Worm (Caenorhabditis elegans) whole organism, L1 larva: ENCODE results near the gene R03G8.1.

Source experiments
- C16A3.4 ChIP-seq: fragments of 150-350 bp; optimal IDR thresholded peaks from 2 replicates; lab custom pipeline; 2014; ENCODE audit warnings: missing biosample characterization, missing genetic modification characterization
- F16B12.6 ChIP-seq: fragments of 150-350 bp; optimal IDR thresholded peaks from 2 replicates; lab custom pipeline; 2014; ENCODE audit warnings: missing biosample characterization, missing genetic modification characterization
- Y116A8C.19 ChIP-seq: sonication (generic microtip); optimal IDR thresholded peaks from 2 replicates; lab custom pipeline; 2016; ENCODE audit warnings: missing compliant biosample characterization, missing genetic modification characterization, borderline replicate concordance
- alr-1 ChIP-seq: fragments of 200-800 bp; sonication (Bioruptor generic); optimal IDR thresholded peaks from 2 replicates; lab custom pipeline; 2018; ENCODE audit warnings: borderline replicate concordance, mild to moderate bottlenecking, missing genetic modification characterization, missing compliant biosample characterization
- aly-2 ChIP-seq: fragments of 150-350 bp; optimal IDR thresholded peaks from 2 replicates; lab custom pipeline; 2014; ENCODE audit warnings: missing biosample characterization, missing genetic modification characterization
- ama-1 ChIP-seq: fragments of 150-350 bp; optimal IDR thresholded peaks from 2 replicates; lab custom pipeline; 2014
- blmp-1 ChIP-seq: fragments of 150-350 bp; optimal IDR thresholded peaks from 2 replicates; lab custom pipeline; 2014; ENCODE audit warnings: missing biosample characterization, missing genetic modification characterization
- dpl-1 ChIP-seq, 3 experiments: fragments of 150-350 bp in 2 of 3; sonication (generic microtip) in 1 of 3; optimal IDR thresholded peaks; 2 replicates each; lab custom pipeline; 2014 to 2017; ENCODE audit warnings: missing biosample characterization in 3 of 3, missing genetic modification characterization in 3 of 3, missing genetic modification reagents in 3 of 3
- dsc-1 ChIP-seq: sonication (generic microtip); optimal IDR thresholded peaks from 2 replicates; lab custom pipeline; 2016; ENCODE audit warnings: mild to moderate bottlenecking, missing genetic modification characterization, missing compliant biosample characterization
- efl-3 ChIP-seq: fragments of 200-800 bp; sonication (Bioruptor generic); optimal IDR thresholded peaks from 2 replicates; lab custom pipeline; 2018; ENCODE audit warnings: mild to moderate bottlenecking, missing genetic modification characterization, missing compliant biosample characterization
- elt-2 ChIP-seq: sonication (generic microtip); optimal IDR thresholded peaks from 2 replicates; lab custom pipeline; 2016; ENCODE audit warnings: missing genetic modification characterization, mild to moderate bottlenecking, inconsistent platforms, missing compliant biosample characterization, missing genetic modification reagents
- fkh-10 ChIP-seq: sonication (generic microtip); optimal IDR thresholded peaks from 2 replicates; lab custom pipeline; 2017; ENCODE audit warnings: missing biosample characterization, missing genetic modification reagents, missing genetic modification characterization
- fkh-8 ChIP-seq: sonication (generic microtip); optimal IDR thresholded peaks from 2 replicates; lab custom pipeline; 2016; ENCODE audit warnings: mild to moderate bottlenecking, missing genetic modification characterization, missing compliant biosample characterization
- hlh-17 ChIP-seq: fragments of 200-800 bp; sonication (Bioruptor generic); optimal IDR thresholded peaks from 2 replicates; lab custom pipeline; 2018; ENCODE audit warnings: missing genetic modification characterization, mild to moderate bottlenecking, missing compliant biosample characterization, moderate library complexity, borderline replicate concordance
- hpl-2 ChIP-seq: fragments of 150-350 bp; optimal IDR thresholded peaks from 2 replicates; lab custom pipeline; 2014; ENCODE audit warnings: missing biosample characterization, missing genetic modification reagents, missing genetic modification characterization
- isw-1 ChIP-seq: fragments of 200-800 bp; sonication (Bioruptor generic); IDR thresholded peaks from 2 replicates; pipeline ENCODE4 v1.3.6; 2022; ENCODE audit warnings: missing genetic modification characterization, missing compliant biosample characterization
- lin-14 ChIP-seq: fragments of 200-800 bp; sonication (Bioruptor generic); optimal IDR thresholded peaks from 2 replicates; lab custom pipeline; 2018; ENCODE audit warnings: mild to moderate bottlenecking, missing genetic modification characterization, moderate library complexity, missing compliant biosample characterization
- lin-15B ChIP-seq: fragments of 150-350 bp; sonication (generic microtip); optimal IDR thresholded peaks from 3 replicates; lab custom pipeline; 2014; ENCODE audit warnings: missing biosample characterization, missing genetic modification characterization
- lin-35 ChIP-seq, 2 experiments: fragments of 150-350 bp; optimal IDR thresholded peaks; 2 replicates each; lab custom pipeline; 2014; ENCODE audit warnings: missing biosample characterization in 2 of 2, missing genetic modification characterization in 2 of 2, missing genetic modification reagents in 2 of 2
- lin-39 ChIP-seq: fragments of 150-350 bp; optimal IDR thresholded peaks from 2 replicates; lab custom pipeline; 2014; ENCODE audit warnings: missing biosample characterization, missing genetic modification reagents, missing genetic modification characterization
- lir-3 ChIP-seq: sonication (generic microtip); optimal IDR thresholded peaks from 2 replicates; lab custom pipeline; 2016; ENCODE audit warnings: mild to moderate bottlenecking, missing genetic modification characterization, moderate library complexity, missing compliant biosample characterization; ENCODE audit not compliant: poor library complexity
- mdl-1 ChIP-seq, 2 experiments: fragments of 150-350 bp; optimal IDR thresholded peaks; 2 replicates each; lab custom pipeline; 2014 to 2017; ENCODE audit warnings: missing biosample characterization in 2 of 2, missing genetic modification characterization in 2 of 2, inconsistent platforms in 1 of 2
- mef-2 ChIP-seq: fragments of 150-350 bp; optimal IDR thresholded peaks from 2 replicates; lab custom pipeline; 2014; ENCODE audit warnings: missing biosample characterization, missing genetic modification characterization
- mep-1 ChIP-seq: fragments of 150-350 bp; optimal IDR thresholded peaks from 2 replicates; lab custom pipeline; 2014; ENCODE audit warnings: missing biosample characterization, missing genetic modification characterization
- nhr-12 ChIP-seq: sonication (generic microtip); optimal IDR thresholded peaks from 2 replicates; lab custom pipeline; 2017; ENCODE audit warnings: missing biosample characterization, missing genetic modification characterization
- nhr-20 ChIP-seq: sonication (generic microtip); optimal IDR thresholded peaks from 2 replicates; lab custom pipeline; 2016; ENCODE audit warnings: mild to moderate bottlenecking, missing genetic modification characterization, missing compliant biosample characterization
- nhr-71 ChIP-seq: sonication (generic microtip); optimal IDR thresholded peaks from 2 replicates; lab custom pipeline; 2016; ENCODE audit warnings: mild to moderate bottlenecking, missing genetic modification characterization, moderate library complexity, missing compliant biosample characterization
- nhr-77 ChIP-seq: fragments of 150-350 bp; optimal IDR thresholded peaks from 2 replicates; lab custom pipeline; 2014; ENCODE audit warnings: missing biosample characterization, missing genetic modification characterization
- nhr-84 ChIP-seq: sonication (generic microtip); optimal IDR thresholded peaks from 2 replicates; lab custom pipeline; 2017; ENCODE audit warnings: missing biosample characterization, missing genetic modification characterization
- nhr-85 ChIP-seq: sonication (generic microtip); peaks from one replicate; lab custom pipeline; 2016; ENCODE audit warnings: missing genetic modification characterization, inconsistent platforms, missing compliant biosample characterization
- nhr-90 ChIP-seq: sonication (generic microtip); optimal IDR thresholded peaks from 2 replicates; lab custom pipeline; 2016; ENCODE audit warnings: mild to moderate bottlenecking, missing genetic modification characterization, missing compliant biosample characterization; ENCODE audit not compliant: poor library complexity
- pqm-1 ChIP-seq: sonication (generic microtip); optimal IDR thresholded peaks from 3 replicates; lab custom pipeline; 2017; ENCODE audit warnings: missing biosample characterization, missing genetic modification characterization
- rnt-1 ChIP-seq: sonication (generic microtip); optimal IDR thresholded peaks from 2 replicates; lab custom pipeline; 2016; ENCODE audit warnings: mild to moderate bottlenecking, missing genetic modification characterization, moderate library complexity, missing compliant biosample characterization
- skn-1 ChIP-seq: fragments of 150-350 bp; optimal IDR thresholded peaks from 2 replicates; lab custom pipeline; 2014; ENCODE audit warnings: missing biosample characterization, missing genetic modification characterization
- snu-23 ChIP-seq: sonication (generic microtip); optimal IDR thresholded peaks from 2 replicates; lab custom pipeline; 2016; ENCODE audit warnings: missing genetic modification characterization, missing compliant biosample characterization
- sptf-1 ChIP-seq: fragments of 150-350 bp; optimal IDR thresholded peaks from 2 replicates; lab custom pipeline; 2014; ENCODE audit warnings: missing biosample characterization, missing genetic modification characterization
- tbx-2 ChIP-seq: sonication (generic microtip); optimal IDR thresholded peaks from 2 replicates; lab custom pipeline; 2016; ENCODE audit warnings: missing genetic modification characterization, missing compliant biosample characterization
- unc-130 ChIP-seq: fragments of 150-350 bp; optimal IDR thresholded peaks from 2 replicates; lab custom pipeline; 2017; ENCODE audit warnings: missing biosample characterization, missing genetic modification characterization, inconsistent platforms
- unc-30 ChIP-seq: sonication (generic microtip); optimal IDR thresholded peaks from 2 replicates; lab custom pipeline; 2017; ENCODE audit warnings: missing biosample characterization, missing genetic modification characterization
- unc-62 ChIP-seq: fragments of 150-350 bp; optimal IDR thresholded peaks from 2 replicates; lab custom pipeline; 2014; ENCODE audit warnings: missing biosample characterization, missing genetic modification reagents, missing genetic modification characterization
- unc-86 ChIP-seq: sonication (generic microtip); optimal IDR thresholded peaks from 2 replicates; lab custom pipeline; 2016; ENCODE audit warnings: missing genetic modification characterization, missing compliant biosample characterization
- vab-15 ChIP-seq: sonication (generic microtip); optimal IDR thresholded peaks from 2 replicates; lab custom pipeline; 2017; ENCODE audit warnings: missing genotype, mild to moderate bottlenecking, missing genetic modification characterization, missing compliant biosample characterization
- zip-4 ChIP-seq: fragments of 200-800 bp; sonication (Bioruptor generic); optimal IDR thresholded peaks from 2 replicates; lab custom pipeline; 2018; ENCODE audit warnings: mild to moderate bottlenecking, missing genetic modification characterization, moderate library complexity, missing compliant biosample characterization
- ztf-4 ChIP-seq: fragments of 150-350 bp; optimal IDR thresholded peaks from 2 replicates; lab custom pipeline; 2014; ENCODE audit warnings: missing biosample characterization, missing genetic modification characterization

R03G8.1 gene

ce11 chrX:13104966-13105365, 20.6 kb downstream of the R03G8.1 start, which contains the start of gene F17H10.1 (continued):
- no peak for TF ChIP-seq unc-30 (tag; lab: Kevin White, UChicago)
- TF ChIP-seq fkh-8 (tag; lab: Kevin White, UChicago), result peak; percentile 44
- TF ChIP-seq unc-130, result peak; percentile 86
- TF ChIP-seq skn-1, result peak; percentile 55
- no peak for TF ChIP-seq dsc-1 (tag; lab: Kevin White, UChicago)
- TF ChIP-seq mep-1 (tag; lab: Kevin White, UChicago), result peak; percentile 86
- TF ChIP-seq nhr-12 (tag; lab: Kevin White, UChicago), result no peak
- peak; percentile 90 for TF ChIP-seq nhr-85 (tag; lab: Kevin White, UChicago)
- TF ChIP-seq sptf-1 (tag; lab: Kevin White, UChicago), result no peak
- TF ChIP-seq alr-1 (tag; lab: Kevin White, UChicago), result no peak
- TF ChIP-seq F16B12.6, result no peak
- peak; percentile 17 to 47 (median 42) for TF ChIP-seq dpl-1 (GFP tag; optimal IDR thresholded peaks at IDR 0.05; lab: Kevin White, UChicago)
- TF ChIP-seq lin-35 (GFP tag; optimal IDR thresholded peaks at IDR 0.05; lab: Kevin White, UChicago), result peak; percentile 50 to 81
- TF ChIP-seq snu-23 (GFP tag; lab: Kevin White, UChicago), result peak; percentile 90
- TF ChIP-seq lin-15B (tag; lab: Kevin White, UChicago), result no peak
- no peak for TF ChIP-seq lin-39 (tag; lab: Kevin White, UChicago)
- TF ChIP-seq nhr-90, result peak; percentile 85
- TF ChIP-seq nhr-77 (tag; lab: Kevin White, UChicago), result no peak
- no peak for TF ChIP-seq efl-3 (GFP tag; lab: Kevin White, UChicago)
- TF ChIP-seq nhr-20 (tag; lab: Kevin White, UChicago), result peak; percentile 93
- TF ChIP-seq blmp-1, result peak; percentile 97
- TF ChIP-seq unc-86 (tag; lab: Kevin White, UChicago), result no peak
- no peak for TF ChIP-seq hlh-17 (GFP tag; lab: Kevin White, UChicago)
- no peak for TF ChIP-seq pqm-1 (tag; lab: Kevin White, UChicago)
- no peak for TF ChIP-seq Y116A8C.19
- TF ChIP-seq vab-15 (tag; lab: Kevin White, UChicago), result no peak
- TF ChIP-seq lir-3, result peak; percentile 71
- TF ChIP-seq nhr-84 (tag; lab: Kevin White, UChicago), result no peak
- TF ChIP-seq C16A3.4 (tag; lab: Kevin White, UChicago), result peak; percentile 69
- TF ChIP-seq isw-1 (GFP tag; lab: Robert Waterston, UW), result no peak
- peak; percentile 72 for TF ChIP-seq tbx-2 (tag; lab: Kevin White, UChicago)
- TF ChIP-seq lin-14, result peak; percentile 95
- TF ChIP-seq mef-2 (tag; lab: Kevin White, UChicago), result no peak
- TF ChIP-seq elt-2, result peak; percentile 90
- TF ChIP-seq ztf-4 (tag; lab: Kevin White, UChicago), result peak; percentile 38
- TF ChIP-seq hpl-2, result no peak
- TF ChIP-seq ama-1 (lab: Kevin White, UChicago), result no peak
- TF ChIP-seq rnt-1, result peak; percentile 91
- no peak for TF ChIP-seq unc-62 (GFP tag; lab: Kevin White, UChicago)
- no peak for TF ChIP-seq zip-4 (GFP tag; lab: Kevin White, UChicago)
- no peak for TF ChIP-seq fkh-10 (GFP tag; lab: Kevin White, UChicago)

ce11 chrX:13106177-13106761, 21.9 kb downstream of the R03G8.1 start:
- TF ChIP-seq nhr-20 (tag; lab: Kevin White, UChicago) (peak; percentile 41), lin-14 (peak; percentile 50), ztf-4 (tag; lab: Kevin White, UChicago) (peak; percentile 49), lin-35 (GFP tag; optimal IDR thresholded peaks at IDR 0.05; lab: Kevin White, UChicago) (no peak), nhr-71 (tag; lab: Kevin White, UChicago) (peak; percentile 81), elt-2 (peak; percentile 7), mdl-1 (tag; optimal IDR thresholded peaks at IDR 0.05; lab: Kevin White, UChicago) (peak in 1 of 2 experiments; percentile 49), aly-2 (tag; lab: Kevin White, UChicago) (no peak), rnt-1 (peak; percentile 34), snu-23 (GFP tag; lab: Kevin White, UChicago) (peak; percentile 32)
